Worm (Caenorhabditis elegans) whole organism, L1 larva: ENCODE results near the gene spe-43.

Experiments
- C34B4.2 ChIP-seq: sonication (generic microtip); optimal IDR thresholded peaks from 2 replicates; lab custom pipeline; 2017; ENCODE audit warnings: mild to moderate bottlenecking, missing genetic modification characterization, missing compliant biosample characterization
- ama-1 ChIP-seq: fragments of 150-350 bp; optimal IDR thresholded peaks from 2 replicates; lab custom pipeline; 2014
- egl-27 ChIP-seq, 2 experiments: fragments of 150-350 bp in 1 of 2; sonication (generic microtip); optimal IDR thresholded peaks; 3 replicates each; lab custom pipeline; 2017 to 2018; ENCODE audit warnings: missing biosample characterization in 2 of 2, missing genetic modification characterization in 2 of 2, missing genetic modification reagents in 2 of 2
- fkh-10 ChIP-seq: sonication (generic microtip); optimal IDR thresholded peaks from 2 replicates; lab custom pipeline; 2017; ENCODE audit warnings: missing biosample characterization, missing genetic modification reagents, missing genetic modification characterization
- fos-1 ChIP-seq: fragments of 150-350 bp; optimal IDR thresholded peaks from 2 replicates; lab custom pipeline; 2014; ENCODE audit warnings: missing biosample characterization, missing genetic modification characterization
- lin-35 ChIP-seq, 2 experiments: fragments of 150-350 bp; optimal IDR thresholded peaks; 2 replicates each; lab custom pipeline; 2014; ENCODE audit warnings: missing biosample characterization in 2 of 2, missing genetic modification characterization in 2 of 2, missing genetic modification reagents in 2 of 2
- lin-39 ChIP-seq: fragments of 150-350 bp; optimal IDR thresholded peaks from 2 replicates; lab custom pipeline; 2014; ENCODE audit warnings: missing biosample characterization, missing genetic modification reagents, missing genetic modification characterization
- lsy-2 ChIP-seq, 2 experiments: fragments of 150-350 bp; optimal IDR thresholded peaks; 2 replicates each; lab custom pipeline; 2014; ENCODE audit warnings: missing biosample characterization in 2 of 2, missing genetic modification characterization in 2 of 2
- nhr-12 ChIP-seq: sonication (generic microtip); optimal IDR thresholded peaks from 2 replicates; lab custom pipeline; 2017; ENCODE audit warnings: missing biosample characterization, missing genetic modification characterization
- nhr-237 ChIP-seq: fragments of 150-350 bp; optimal IDR thresholded peaks from 2 replicates; lab custom pipeline; 2014; ENCODE audit warnings: missing biosample characterization, missing genetic modification characterization
- sup-37 ChIP-seq: fragments of 200-800 bp; sonication (Bioruptor generic); optimal IDR thresholded peaks from 2 replicates; lab custom pipeline; 2018; ENCODE audit warnings: mild to moderate bottlenecking, missing genetic modification characterization, missing compliant biosample characterization
- unc-62 ChIP-seq: fragments of 150-350 bp; optimal IDR thresholded peaks from 2 replicates; lab custom pipeline; 2014; ENCODE audit warnings: missing biosample characterization, missing genetic modification reagents, missing genetic modification characterization

DNA sequence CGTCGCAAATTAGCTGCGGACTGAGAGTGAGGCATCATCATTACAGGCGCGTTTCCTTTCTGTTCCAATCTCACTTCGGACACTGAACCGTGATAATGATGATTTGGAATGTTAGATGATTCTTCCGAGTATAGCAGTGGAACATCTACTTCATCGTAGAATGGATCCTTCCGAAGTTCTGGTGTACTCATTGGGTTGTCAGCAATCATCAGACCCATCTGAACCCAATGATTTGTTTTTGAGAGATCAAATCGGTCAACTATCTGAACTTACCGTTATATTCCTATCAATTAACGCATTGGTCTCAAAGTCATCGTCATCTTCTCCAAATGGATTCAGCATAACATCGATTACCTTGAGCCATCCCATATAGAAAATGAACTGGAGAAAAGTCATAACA lies 33.7 kb downstream of the spe-43 start:
- TF ChIP-seq egl-27 (tag; optimal IDR thresholded peaks at IDR 0.05; lab: Kevin White, UChicago) (no peak), sup-37 (GFP tag; lab: Kevin White, UChicago) (no peak), fos-1 (no peak), ama-1 (lab: Kevin White, UChicago) (no peak), lin-39 (tag; lab: Kevin White, UChicago) (no peak), lin-35 (GFP tag; optimal IDR thresholded peaks at IDR 0.05; lab: Kevin White, UChicago) (no peak), fkh-10 (no peak), C34B4.2 (tag; lab: Kevin White, UChicago) (no peak), lsy-2 (tag; optimal IDR thresholded peaks at IDR 0.05; lab: Kevin White, UChicago) (no peak), unc-62 (GFP tag; lab: Kevin White, UChicago) (no peak), nhr-12 (tag; lab: Kevin White, UChicago) (no peak), nhr-237 (tag; lab: Kevin White, UChicago) (no peak)
